Worm (Caenorhabditis elegans): ENCODE measurements around the gene F38A1.9.

ce11 chrIV:1261930-1262329, 16.8 kb upstream of the F38A1.9 start:
- no peak for TF ChIP-seq mep-1 (tag; optimal IDR thresholded peaks at IDR 0.05)
- TF ChIP-seq nhr-28 (tag; optimal IDR thresholded peaks at IDR 0.05), result no peak
- no peak for TF ChIP-seq snpc-4 (tag; optimal IDR thresholded peaks at IDR 0.05)
- no peak for TF ChIP-seq unc-130 (tag; optimal IDR thresholded peaks at IDR 0.05)
- no peak for TF ChIP-seq lir-3 (tag; optimal IDR thresholded peaks at IDR 0.05; ENCODE audit: poor library complexity)
- TF ChIP-seq nhr-11 (tag; optimal IDR thresholded peaks at IDR 0.05), result no peak
- no peak for TF ChIP-seq ceh-88 (GFP tag; IDR thresholded peaks at IDR 0.05)
- TF ChIP-seq ztf-11 (tag; optimal IDR thresholded peaks at IDR 0.05), result no peak
- TF ChIP-seq elt-2 (tag; optimal IDR thresholded peaks at IDR 0.05), result no peak
- no peak for TF ChIP-seq blmp-1 (tag; optimal IDR thresholded peaks at IDR 0.05)
- TF ChIP-seq zag-1 (tag; optimal IDR thresholded peaks at IDR 0.05), result no peak
- TF ChIP-seq irx-1 (tag; optimal IDR thresholded peaks at IDR 0.05), result no peak

Data from whole organism, L1 larva.